Fruit fly (Drosophila melanogaster) whole organism, embryonic: ENCODE measurements around the gene CG1628.

Source experiments
- CG1024 ChIP-seq: fragments of 200-800 bp; sonication (Bioruptor generic); IDR thresholded peaks from 2 replicates; pipeline ENCODE4 v1.3.6; 2022; ENCODE audit warnings: missing biosample characterization, missing genetic modification characterization
- CG10543 ChIP-seq: fragments of 200-800 bp; sonication (Bioruptor generic); optimal IDR thresholded peaks from 3 replicates; lab custom pipeline; 2017; ENCODE audit warnings: missing biosample characterization, mild to moderate bottlenecking, missing genetic modification characterization, moderate library complexity
- CG11398 ChIP-seq: fragments of 200-800 bp; sonication (Bioruptor generic); optimal IDR thresholded peaks from 2 replicates; lab custom pipeline; 2016; ENCODE audit warnings: missing biosample characterization, missing genetic modification characterization
- CG11504 ChIP-seq: fragments of 200-800 bp; sonication (Bioruptor generic); optimal IDR thresholded peaks from 3 replicates; lab custom pipeline; 2019; ENCODE audit warnings: missing biosample characterization, mild to moderate bottlenecking, missing genetic modification characterization, moderate library complexity
- CG11560 ChIP-seq: fragments of 200-800 bp; sonication (Bioruptor generic); IDR thresholded peaks from 3 replicates; pipeline ENCODE4 v1.3.6; 2022; ENCODE audit warnings: missing biosample characterization, missing genetic modification characterization
- CG14667 ChIP-seq: fragments of 200-800 bp; sonication (Bioruptor generic); IDR thresholded peaks from 2 replicates; pipeline ENCODE4 v1.3.6; 2022; ENCODE audit warnings: missing biosample characterization, missing genetic modification characterization
- CG15073 ChIP-seq: fragments of 200-800 bp; sonication (Bioruptor generic); optimal IDR thresholded peaks from 2 replicates; lab custom pipeline; 2016; ENCODE audit warnings: missing biosample characterization, missing genetic modification characterization
- CG1602 ChIP-seq: fragments of 200-800 bp; sonication (Bioruptor generic); optimal IDR thresholded peaks from 3 replicates; lab custom pipeline; 2016; ENCODE audit warnings: missing biosample characterization, missing genetic modification characterization
- CG17802 ChIP-seq: fragments of 200-800 bp; sonication (Bioruptor generic); optimal IDR thresholded peaks from 2 replicates; lab custom pipeline; 2018; ENCODE audit warnings: missing biosample characterization, mild to moderate bottlenecking, missing genetic modification characterization, moderate library complexity
- CG17829 ChIP-seq: fragments of 200-800 bp; optimal IDR thresholded peaks from 2 replicates; lab custom pipeline; 2019; ENCODE audit warnings: missing biosample characterization, mild to moderate bottlenecking, missing genetic modification characterization, moderate library complexity
- CG18764 ChIP-seq: fragments of 200-800 bp; sonication (Bioruptor generic); optimal IDR thresholded peaks from 3 replicates; lab custom pipeline; 2016; ENCODE audit warnings: missing biosample characterization, missing genetic modification characterization
- CG2712 ChIP-seq: fragments of 200-800 bp; optimal IDR thresholded peaks from 3 replicates; lab custom pipeline; 2019; ENCODE audit warnings: missing biosample characterization, mild to moderate bottlenecking, missing genetic modification characterization, moderate library complexity
- CG31365 ChIP-seq: fragments of 200-800 bp; sonication (Bioruptor generic); optimal IDR thresholded peaks from 2 replicates; lab custom pipeline; 2018; ENCODE audit warnings: missing biosample characterization, mild to moderate bottlenecking, missing genetic modification characterization
- CG31388 ChIP-seq: fragments of 200-800 bp; sonication (Bioruptor generic); optimal IDR thresholded peaks from 2 replicates; lab custom pipeline; 2016; ENCODE audit warnings: missing biosample characterization, missing genetic modification characterization
- CG3726 ChIP-seq: fragments of 200-800 bp; sonication (Bioruptor generic); IDR thresholded peaks from 3 replicates; pipeline ENCODE4, ENCODE4 v1.3.6; 2022; ENCODE audit warnings: missing biosample characterization, missing genetic modification characterization
- CG4282 ChIP-seq: fragments of 200-800 bp; sonication (Bioruptor generic); optimal IDR thresholded peaks from 2 replicates; lab custom pipeline; 2016; ENCODE audit warnings: missing biosample characterization, missing genetic modification characterization
- CG6272 ChIP-seq: fragments of 200-800 bp; sonication (Bioruptor generic); IDR thresholded peaks from 2 replicates; pipeline ENCODE4 v1.3.6; 2022; ENCODE audit warnings: missing biosample characterization, missing genetic modification characterization
- CG6654 ChIP-seq: fragments of 200-800 bp; sonication (Bioruptor generic); optimal IDR thresholded peaks from 2 replicates; lab custom pipeline; 2017; ENCODE audit warnings: missing biosample characterization, mild to moderate bottlenecking, missing genetic modification characterization
- CG7745 ChIP-seq: fragments of 200-800 bp; sonication (Bioruptor generic); optimal IDR thresholded peaks from 2 replicates; lab custom pipeline; 2018; ENCODE audit warnings: missing biosample characterization, mild to moderate bottlenecking, missing genetic modification characterization, moderate library complexity
- CG8765 ChIP-seq: fragments of 200-800 bp; sonication (Bioruptor generic); IDR thresholded peaks from 2 replicates; pipeline ENCODE4 v1.3.6; 2022; ENCODE audit warnings: missing biosample characterization, missing genetic modification characterization
- CG9817 ChIP-seq: fragments of 200-800 bp; sonication (Bioruptor generic); optimal IDR thresholded peaks from 2 replicates; lab custom pipeline; 2018; ENCODE audit warnings: missing biosample characterization, mild to moderate bottlenecking, missing genetic modification characterization, moderate library complexity
- CG9932 ChIP-seq: fragments of 200-800 bp; sonication (Bioruptor generic); IDR thresholded peaks from 2 replicates; pipeline ENCODE4 v1.3.6; 2022; ENCODE audit warnings: missing biosample characterization, missing genetic modification characterization
- Doc3 ChIP-seq: fragments of 200-800 bp; sonication (Bioruptor generic); IDR thresholded peaks from 3 replicates; pipeline ENCODE4 v1.3.6; 2022; ENCODE audit warnings: missing biosample characterization, missing genetic modification characterization; ENCODE audit not compliant: partially characterized antibody
- Kr ChIP-seq: fragments of 200-800 bp; sonication (Bioruptor generic); optimal IDR thresholded peaks from 2 replicates; lab custom pipeline; 2017; ENCODE audit warnings: missing biosample characterization, mild to moderate bottlenecking, missing genetic modification characterization
- Mrtf ChIP-seq: fragments of 200-800 bp; sonication (Bioruptor generic); IDR thresholded peaks from 3 replicates; pipeline ENCODE4 v1.3.6; 2022; ENCODE audit warnings: missing biosample characterization, missing genetic modification characterization
- PHDP ChIP-seq: fragments of 200-800 bp; sonication (Bioruptor generic); optimal IDR thresholded peaks from 3 replicates; lab custom pipeline; 2018; ENCODE audit warnings: missing biosample characterization, mild to moderate bottlenecking, missing genetic modification characterization, moderate library complexity
- Ravus ChIP-seq: fragments of 200-800 bp; sonication (Bioruptor generic); IDR thresholded peaks from 2 replicates; pipeline ENCODE4 v1.3.6; 2022; ENCODE audit warnings: missing biosample characterization, missing genetic modification characterization
- Ssrp ChIP-seq: fragments of 200-800 bp; sonication (Bioruptor generic); optimal IDR thresholded peaks from 2 replicates; lab custom pipeline; 2018; ENCODE audit warnings: missing biosample characterization, mild to moderate bottlenecking, missing genetic modification characterization, moderate library complexity
- amos ChIP-seq: fragments of 200-800 bp; sonication (Bioruptor generic); IDR thresholded peaks from 2 replicates; pipeline ENCODE4 v1.3.6; 2022; ENCODE audit warnings: missing biosample characterization, missing genetic modification characterization; ENCODE audit not compliant: partially characterized antibody
- ap ChIP-seq: fragments of 200-800 bp; sonication (Bioruptor generic); IDR thresholded peaks from 2 replicates; pipeline ENCODE4 v1.3.6; 2022; ENCODE audit warnings: missing biosample characterization, missing genetic modification characterization
- chinmo ChIP-seq: fragments of 200-800 bp; sonication (Bioruptor generic); IDR thresholded peaks from 4 replicates; pipeline ENCODE4 v1.3.6; 2022; ENCODE audit warnings: missing biosample characterization, missing genetic modification characterization; ENCODE audit not compliant: partially characterized antibody
- crc ChIP-seq: fragments of 200-800 bp; sonication (Bioruptor generic); optimal IDR thresholded peaks from 2 replicates; lab custom pipeline; 2016; ENCODE audit warnings: missing biosample characterization, missing genetic modification characterization
- croc ChIP-seq: fragments of 200-800 bp; sonication (Bioruptor generic); conservative IDR thresholded peaks from 3 replicates; pipeline ENCODE4 v1.3.6; 2022; ENCODE audit warnings: missing biosample characterization, missing genetic modification characterization
- dan ChIP-seq: fragments of 200-800 bp; sonication (Bioruptor generic); IDR thresholded peaks from 2 replicates; pipeline ENCODE4 v1.3.6; 2022; ENCODE audit warnings: missing biosample characterization, missing genetic modification characterization
- dm ChIP-seq: fragments of 200-800 bp; sonication (Bioruptor generic); optimal IDR thresholded peaks from 3 replicates; lab custom pipeline; 2016; ENCODE audit warnings: missing biosample characterization, missing genetic modification characterization
- dmrt99B ChIP-seq: fragments of 200-800 bp; sonication (Bioruptor generic); optimal IDR thresholded peaks from 2 replicates; lab custom pipeline; 2018; ENCODE audit warnings: missing biosample characterization, mild to moderate bottlenecking, missing genetic modification characterization, moderate library complexity
- en ChIP-seq: fragments of 200-800 bp; sonication (Bioruptor generic); optimal IDR thresholded peaks from 2 replicates; lab custom pipeline; 2016; ENCODE audit warnings: missing biosample characterization, missing genetic modification characterization
- gfzf ChIP-seq: fragments of 200-800 bp; sonication (Bioruptor generic); optimal IDR thresholded peaks from 2 replicates; lab custom pipeline; 2016; ENCODE audit warnings: missing biosample characterization, mild to moderate bottlenecking, missing genetic modification characterization, moderate library complexity
- gro ChIP-seq: fragments of 200-800 bp; sonication (Bioruptor generic); optimal IDR thresholded peaks from 2 replicates; lab custom pipeline; 2016; ENCODE audit warnings: missing biosample characterization, missing genetic modification characterization
- insv ChIP-seq, 2 experiments: fragments of 200-800 bp; sonication (Bioruptor generic); optimal IDR thresholded peaks; 3 replicates each; lab custom pipeline; 2016 to 2018; ENCODE audit warnings: missing biosample characterization in 2 of 2, missing genetic modification characterization in 2 of 2
- inv ChIP-seq: fragments of 200-800 bp; sonication (Bioruptor generic); IDR thresholded peaks from 2 replicates; pipeline ENCODE4 v1.3.6; 2022; ENCODE audit warnings: missing biosample characterization, missing genetic modification characterization; ENCODE audit not compliant: partially characterized antibody
- kay ChIP-seq: fragments of 200-800 bp; sonication (Bioruptor generic); optimal IDR thresholded peaks from 2 replicates; lab custom pipeline; 2016; ENCODE audit warnings: missing biosample characterization, missing genetic modification characterization
- peb ChIP-seq: fragments of 200-800 bp; sonication (Bioruptor generic); IDR thresholded peaks from 2 replicates; pipeline ENCODE4 v1.3.6; 2022; ENCODE audit warnings: missing biosample characterization, missing genetic modification characterization
- pnt ChIP-seq: fragments of 200-800 bp; sonication (Bioruptor generic); optimal IDR thresholded peaks from 3 replicates; lab custom pipeline; 2016; ENCODE audit warnings: missing biosample characterization, missing genetic modification characterization
- sc ChIP-seq, 3 experiments: fragments of >200 bp in 2 of 3; fragments of 200-800 bp in 1 of 3; sonication (Bioruptor generic) in 1 of 3; optimal IDR thresholded peaks; 2 replicates in 2 of 3; 3 replicates in 1 of 3; lab custom pipeline; 2017; ENCODE audit warnings: mild to moderate bottlenecking in 1 of 3, missing biosample characterization in 1 of 3, missing genetic modification characterization in 1 of 3, missing genetic modification reagents in 1 of 3
- sim ChIP-seq: fragments of 200-800 bp; sonication (Bioruptor generic); IDR thresholded peaks from 2 replicates; pipeline ENCODE4 v1.3.6; 2022; ENCODE audit warnings: missing biosample characterization, missing genetic modification characterization
- tup ChIP-seq: fragments of 200-800 bp; sonication (Bioruptor generic); optimal IDR thresholded peaks from 2 replicates; lab custom pipeline; 2016; ENCODE audit warnings: missing biosample characterization, mild to moderate bottlenecking, missing genetic modification characterization, moderate library complexity
- tx ChIP-seq: fragments of 200-800 bp; sonication (Bioruptor generic); optimal IDR thresholded peaks from 2 replicates; lab custom pipeline; 2016; ENCODE audit warnings: missing biosample characterization, missing genetic modification characterization
- wek ChIP-seq: fragments of 200-800 bp; sonication (Bioruptor generic); optimal IDR thresholded peaks from 3 replicates; lab custom pipeline; 2018; ENCODE audit warnings: missing biosample characterization, mild to moderate bottlenecking, missing genetic modification characterization, moderate library complexity
- zfh1 ChIP-seq: fragments of 200-800 bp; sonication (Bioruptor generic); IDR thresholded peaks from 3 replicates; pipeline ENCODE4 v1.3.6; 2022; ENCODE audit warnings: missing biosample characterization, missing genetic modification characterization

Gene CG1628

dm6 chrX:10602057-10602764 is at the start of gene CG1628 (continued):
- TF ChIP-seq sc (optimal IDR thresholded peaks at IDR 0.05; lab: Kevin White, UChicago) = no peak
- no peak for TF ChIP-seq sc (GFP tag; optimal IDR thresholded peaks at IDR 0.05; lab: Kevin White, UChicago)
- no peak for TF ChIP-seq CG17802 (tag; lab: Kevin White, UChicago)
- TF ChIP-seq Mrtf (GFP tag; lab: Robert Waterston, UW) = no peak
- TF ChIP-seq Ssrp (tag; lab: Kevin White, UChicago) = peak; percentile 1
- no peak for TF ChIP-seq CG14667 (GFP tag; lab: Robert Waterston, UW)
- 0 out of 3 replicates have a peak, but pooled peaks have one; percentile 25 for TF ChIP-seq Doc3 (GFP tag; lab: Robert Waterston, UW)
- peak; percentile 12 for TF ChIP-seq dmrt99B (tag; lab: Kevin White, UChicago)
- TF ChIP-seq CG10543 (GFP tag; lab: Kevin White, UChicago) = peak; percentile 77
- no peak for TF ChIP-seq peb (GFP tag; lab: Robert Waterston, UW)
- no peak for TF ChIP-seq dan (GFP tag; lab: Robert Waterston, UW)
- TF ChIP-seq dm (GFP tag; lab: Kevin White, UChicago) = no peak
- no peak for TF ChIP-seq CG3726 (GFP tag; lab: Robert Waterston, UW)
- TF ChIP-seq Ravus (GFP tag; lab: Robert Waterston, UW) = no peak
- no peak for TF ChIP-seq kay (GFP tag; lab: Kevin White, UChicago)
- no peak for TF ChIP-seq gfzf (GFP tag; lab: Kevin White, UChicago)
- TF ChIP-seq croc = no peak
- no peak for TF ChIP-seq CG11504 (tag; lab: Kevin White, UChicago)
- no peak for TF ChIP-seq CG15073 (GFP tag; lab: Kevin White, UChicago)
- peak; percentile 84 for TF ChIP-seq chinmo (GFP tag; lab: Robert Waterston, UW)
- TF ChIP-seq wek (GFP tag; lab: Kevin White, UChicago) = no peak
- no peak for TF ChIP-seq en
- peak; percentile 31; the same call in 1 of the 2 replicates for TF ChIP-seq CG1024
- TF ChIP-seq pnt (GFP tag; lab: Kevin White, UChicago) = no peak
- no peak for TF ChIP-seq CG6654
- no peak for TF ChIP-seq CG8765 (GFP tag; lab: Robert Waterston, UW)
- peak; percentile 18 for TF ChIP-seq CG2712 (tag; lab: Kevin White, UChicago)
- no peak for TF ChIP-seq CG17829
- no peak for TF ChIP-seq tx (GFP tag; lab: Kevin White, UChicago)
- TF ChIP-seq crc (GFP tag; lab: Kevin White, UChicago) = no peak
- TF ChIP-seq CG6272 (GFP tag; lab: Robert Waterston, UW) = no peak
- TF ChIP-seq sim = no peak
- no peak for TF ChIP-seq CG9932 (GFP tag; lab: Robert Waterston, UW)
- peak; percentile 35 for TF ChIP-seq CG31365
- TF ChIP-seq Kr (GFP tag; lab: Kevin White, UChicago) = no peak
- no peak for TF ChIP-seq CG11398 (GFP tag; lab: Kevin White, UChicago)
- TF ChIP-seq CG11560 (tag; lab: Robert Waterston, UW) = no peak
- TF ChIP-seq CG18764 = no peak

dm6 chrX:10642233-10642751 is 39.8 kb upstream of the CG1628 start:
- TF ChIP-seq insv (GFP tag; optimal IDR thresholded peaks at IDR 0.05; lab: Kevin White, UChicago) (no peak), amos (no peak), CG17802 (tag; lab: Kevin White, UChicago) (no peak), ap (GFP tag; lab: Robert Waterston, UW) (no peak), CG7745 (no peak), CG1602 (no peak), tup (no peak), CG31388 (GFP tag; lab: Kevin White, UChicago) (no peak), chinmo (GFP tag; lab: Robert Waterston, UW) (no peak), gro (GFP tag; lab: Kevin White, UChicago) (no peak), zfh1 (no peak), inv (GFP tag; lab: Robert Waterston, UW) (no peak), CG9817 (tag; lab: Kevin White, UChicago) (no peak), CG4282 (GFP tag; lab: Kevin White, UChicago) (no peak), sim (no peak), PHDP (tag; lab: Kevin White, UChicago) (no peak)
